Fruit fly (Drosophila melanogaster): ENCODE measurements around the gene JMJD7.

JMJD7 gene

dm6 chr3L:13410999-13411398 is 39.1 kb downstream of the JMJD7 start (continued):
- no peak for TF ChIP-seq B-H1 (GFP tag; IDR thresholded peaks at IDR 0.05)
- peak; percentile 83 for TF ChIP-seq zen (tag; optimal IDR thresholded peaks at IDR 0.05)
- TF ChIP-seq Xbp1 (GFP tag; optimal IDR thresholded peaks at IDR 0.05), result peak; percentile 72
- peak; percentile 6 for TF ChIP-seq jing (GFP tag; optimal IDR thresholded peaks at IDR 0.05)
- TF ChIP-seq yki (optimal IDR thresholded peaks at IDR 0.05), result peak; percentile 19
- TF ChIP-seq lilli (GFP tag; optimal IDR thresholded peaks at IDR 0.05), result peak; percentile 39
- peak; percentile 8 for TF ChIP-seq Vsx1 (GFP tag; optimal IDR thresholded peaks at IDR 0.05)
- TF ChIP-seq Sry-β (GFP tag; optimal IDR thresholded peaks at IDR 0.05), result no peak
- peak; percentile 28; the same call in 1 of the 3 replicates for TF ChIP-seq Dbx (GFP tag; IDR thresholded peaks at IDR 0.05)
- TF ChIP-seq pita (GFP tag; optimal IDR thresholded peaks at IDR 0.05), result peak; percentile 50
- peak; percentile 24 to 63 for TF ChIP-seq dpn (GFP tag; optimal IDR thresholded peaks at IDR 0.05)
- peak in 1 of 2 experiments; percentile 66 for TF ChIP-seq chif (GFP tag; optimal IDR thresholded peaks at IDR 0.05)
- TF ChIP-seq Rfx (GFP tag; IDR thresholded peaks at IDR 0.05), result peak; percentile 78
- no peak for TF ChIP-seq Trl (optimal IDR thresholded peaks at IDR 0.05)
- peak; percentile 1 for TF ChIP-seq Trl (GFP tag; optimal IDR thresholded peaks at IDR 0.05)
- no peak for TF ChIP-seq CG13624 (GFP tag; optimal IDR thresholded peaks at IDR 0.05)
- peak; percentile 56 for TF ChIP-seq amos (GFP tag; IDR thresholded peaks at IDR 0.05; ENCODE audit: partially characterized antibody)
- TF ChIP-seq CG13424 (tag; optimal IDR thresholded peaks at IDR 0.05), result peak; percentile 7
- peak; percentile 33 for TF ChIP-seq CG10654 (GFP tag; optimal IDR thresholded peaks at IDR 0.05)
- 0 out of 4 replicates have a peak, but pooled peaks have one; percentile 31 for TF ChIP-seq chinmo (GFP tag; IDR thresholded peaks at IDR 0.05; ENCODE audit: partially characterized antibody)
- TF ChIP-seq CG30403 (GFP tag; optimal IDR thresholded peaks at IDR 0.05), result peak; percentile 49
- TF ChIP-seq CG3726 (GFP tag; IDR thresholded peaks at IDR 0.05), result no peak
- TF ChIP-seq Dfd (GFP tag; optimal IDR thresholded peaks at IDR 0.05), result no peak
- TF ChIP-seq Bgb (GFP tag; IDR thresholded peaks at IDR 0.05; ENCODE audit: partially characterized antibody), result peak; percentile 62
- peak; percentile 83 for TF ChIP-seq CG11456 (GFP tag; IDR thresholded peaks at IDR 0.05)
- peak; percentile 49 for TF ChIP-seq CG33213 (GFP tag; optimal IDR thresholded peaks at IDR 0.05)
- peak; percentile 22 for TF ChIP-seq CG12769 (tag; optimal IDR thresholded peaks at IDR 0.05)
- TF ChIP-seq HmgZ (tag; optimal IDR thresholded peaks at IDR 0.05), result peak; percentile 61
- peak; percentile 4 for TF ChIP-seq CG3163 (GFP tag; optimal IDR thresholded peaks at IDR 0.05)
- peak; percentile 11 for TF ChIP-seq pum (GFP tag; optimal IDR thresholded peaks at IDR 0.05)
- no peak for TF ChIP-seq CG13894 (tag; optimal IDR thresholded peaks at IDR 0.05)
- peak; percentile 39 for TF ChIP-seq Sox102F (GFP tag; optimal IDR thresholded peaks at IDR 0.05)
- TF ChIP-seq bcd (GFP tag; optimal IDR thresholded peaks at IDR 0.05), result peak; percentile 32
- peak; percentile 36 for TF ChIP-seq sisA (GFP tag; IDR thresholded peaks at IDR 0.05)
- 0 out of 3 replicates have a peak, but pooled peaks have one; percentile 23 for TF ChIP-seq tgo (GFP tag; IDR thresholded peaks at IDR 0.05)
- peak; percentile 13 for TF ChIP-seq PHDP (tag; optimal IDR thresholded peaks at IDR 0.05)
- TF ChIP-seq Hand (GFP tag; optimal IDR thresholded peaks at IDR 0.05), result no peak
- peak; percentile 22; the same call in 1 of the 2 replicates for TF ChIP-seq CG32772 (GFP tag; IDR thresholded peaks at IDR 0.05)
- TF ChIP-seq Mad (GFP tag; optimal IDR thresholded peaks at IDR 0.05), result peak; percentile 14
- peak; percentile 33 to 47 for TF ChIP-seq Pdp1 (GFP tag; optimal IDR thresholded peaks at IDR 0.05)
- TF ChIP-seq CG13775 (GFP tag; optimal IDR thresholded peaks at IDR 0.05), result no peak
- TF ChIP-seq unpg (GFP tag; optimal IDR thresholded peaks at IDR 0.05), result peak; percentile 13
- TF ChIP-seq pho (GFP tag; optimal IDR thresholded peaks at IDR 0.05), result no peak
- TF ChIP-seq croc (GFP tag; conservative IDR thresholded peaks at IDR 0.05), result no peak
- peak; percentile 40 for TF ChIP-seq az2 (GFP tag; optimal IDR thresholded peaks at IDR 0.05)
- TF ChIP-seq Awh (GFP tag; IDR thresholded peaks at IDR 0.05), result no peak
- TF ChIP-seq CG15601 (tag; optimal IDR thresholded peaks at IDR 0.05), result peak; percentile 37
- peak; percentile 18 for TF ChIP-seq CG2116 (GFP tag; optimal IDR thresholded peaks at IDR 0.05)
- TF ChIP-seq fd102C (GFP tag; optimal IDR thresholded peaks at IDR 0.05), result peak; percentile 51
- TF ChIP-seq CG2712 (tag; optimal IDR thresholded peaks at IDR 0.05), result peak; percentile 61
- peak; percentile 59 for TF ChIP-seq CoRest (tag; optimal IDR thresholded peaks at IDR 0.05)

Data from whole organism, embryonic.